Worm (Caenorhabditis elegans): Measurements from ENCODE around the gene T10B10.9.

Gene T10B10.9

ce11 chrX:15159362-15159761 lies 4.8 kb upstream of the T10B10.9 start:
- no peak for TF ChIP-seq aly-2 (tag; optimal IDR thresholded peaks at IDR 0.05)
- TF ChIP-seq nhr-23 (tag; optimal IDR thresholded peaks at IDR 0.05) = no peak
- TF ChIP-seq nhr-67 (tag; optimal IDR thresholded peaks at IDR 0.05) = no peak
- TF ChIP-seq snpc-4 (tag; optimal IDR thresholded peaks at IDR 0.05) = no peak
- no peak for TF ChIP-seq daf-12 (tag; optimal IDR thresholded peaks at IDR 0.05)
- TF ChIP-seq ama-1 (optimal IDR thresholded peaks at IDR 0.05) = no peak
- TF ChIP-seq nfya-1 (tag; optimal IDR thresholded peaks at IDR 0.05; ENCODE audit: insufficient read depth) = no peak
- no peak for TF ChIP-seq nhr-237 (tag; optimal IDR thresholded peaks at IDR 0.05)
- TF ChIP-seq ztf-4 (tag; optimal IDR thresholded peaks at IDR 0.05) = no peak
- no peak for TF ChIP-seq egl-5 (tag; optimal IDR thresholded peaks at IDR 0.05)
- TF ChIP-seq tbx-2 (tag; optimal IDR thresholded peaks at IDR 0.05) = no peak
- no peak for TF ChIP-seq lsy-12 (tag; optimal IDR thresholded peaks at IDR 0.05)
- TF ChIP-seq nhr-77 (tag; optimal IDR thresholded peaks at IDR 0.05) = no peak

DNA sequence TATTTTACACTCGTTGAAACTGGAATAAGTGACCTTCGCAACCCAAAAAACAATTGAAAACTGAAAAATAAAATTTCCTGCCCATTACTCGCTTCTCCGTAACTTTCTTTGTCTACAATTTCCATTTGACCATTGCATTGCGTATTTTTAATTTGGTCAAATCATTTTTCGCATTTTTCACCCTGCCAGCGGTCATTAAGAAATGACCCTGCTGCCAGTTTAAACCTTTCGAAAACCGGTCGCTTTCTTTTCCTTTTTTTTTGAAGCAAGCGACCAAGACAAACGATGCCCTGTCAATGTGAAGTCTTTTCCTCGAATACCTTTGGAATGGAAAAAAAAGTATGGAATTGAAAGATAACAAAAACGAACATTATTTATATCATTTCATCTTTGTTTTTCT lies 3.3 kb upstream of the T10B10.9 start:
- TF ChIP-seq egl-27 (tag; optimal IDR thresholded peaks at IDR 0.05) = no peak
- no peak for TF ChIP-seq ztf-4 (tag; optimal IDR thresholded peaks at IDR 0.05)
- peak; percentile 3 for TF ChIP-seq nhr-25 (tag; optimal IDR thresholded peaks at IDR 0.05)
- TF ChIP-seq fkh-2 (tag; optimal IDR thresholded peaks at IDR 0.05) = no peak

DNA sequence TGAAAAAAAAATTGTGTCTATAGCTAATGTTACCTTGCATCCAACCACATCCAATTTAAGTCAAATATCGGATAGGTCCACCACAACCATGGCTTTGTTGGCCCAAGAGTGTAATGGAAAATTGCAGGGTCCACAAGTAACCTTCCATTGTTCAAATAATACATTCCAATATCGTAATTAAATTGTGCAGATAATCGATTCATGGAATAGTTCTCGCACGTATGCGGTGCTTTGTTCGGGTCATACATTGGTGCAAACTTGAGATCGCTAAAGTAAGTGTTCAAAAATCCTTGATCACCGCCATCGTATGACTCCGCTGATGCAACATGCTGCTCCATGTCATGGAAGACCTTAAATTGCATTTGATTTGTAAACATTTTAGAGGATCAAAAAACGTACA lies 1.1 kb upstream of the T10B10.9 start:
- TF ChIP-seq mml-1 (tag; optimal IDR thresholded peaks at IDR 0.05) (no peak), lsy-12 (tag; optimal IDR thresholded peaks at IDR 0.05) (no peak), pqm-1 (tag; optimal IDR thresholded peaks at IDR 0.05) (no peak), nhr-43 (tag; optimal IDR thresholded peaks at IDR 0.05; ENCODE audit: poor library complexity, severe bottlenecking) (no peak), skn-1 (tag; optimal IDR thresholded peaks at IDR 0.05) (no peak), fkh-2 (tag; optimal IDR thresholded peaks at IDR 0.05) (no peak), snpc-4 (tag; optimal IDR thresholded peaks at IDR 0.05) (no peak), nhr-23 (tag; optimal IDR thresholded peaks at IDR 0.05) (no peak), ceh-16 (tag; optimal IDR thresholded peaks at IDR 0.05) (no peak), egl-27 (tag; optimal IDR thresholded peaks at IDR 0.05) (no peak), mdl-1 (tag; optimal IDR thresholded peaks at IDR 0.05) (no peak), elt-1 (tag; optimal IDR thresholded peaks at IDR 0.05) (no peak), ceh-82 (tag; optimal IDR thresholded peaks at IDR 0.05) (no peak), ama-1 (optimal IDR thresholded peaks at IDR 0.05) (no peak), daf-12 (tag; optimal IDR thresholded peaks at IDR 0.05) (no peak)

ce11 chrX:15166122-15166521 lies 1.9 kb downstream of the T10B10.9 start, which contains the start of gene T10B10.8:
Gene T10B10.8 (minus strand): TSS chrX:15166222.
- TF ChIP-seq pha-4 (tag; optimal IDR thresholded peaks at IDR 0.05) = peak; percentile 40
- TF ChIP-seq elt-2 (tag; optimal IDR thresholded peaks at IDR 0.05) = no peak

- TF ChIP-seq unc-39 (tag; optimal IDR thresholded peaks at IDR 0.05) (no peak), elt-2 (tag; optimal IDR thresholded peaks at IDR 0.05) (peak; percentile 75), pqm-1 (tag; optimal IDR thresholded peaks at IDR 0.05) (peak; percentile 82)
Observed at ce11 chrX:15167692-15168091, 3.5 kb downstream of the T10B10.9 start.

DNA sequence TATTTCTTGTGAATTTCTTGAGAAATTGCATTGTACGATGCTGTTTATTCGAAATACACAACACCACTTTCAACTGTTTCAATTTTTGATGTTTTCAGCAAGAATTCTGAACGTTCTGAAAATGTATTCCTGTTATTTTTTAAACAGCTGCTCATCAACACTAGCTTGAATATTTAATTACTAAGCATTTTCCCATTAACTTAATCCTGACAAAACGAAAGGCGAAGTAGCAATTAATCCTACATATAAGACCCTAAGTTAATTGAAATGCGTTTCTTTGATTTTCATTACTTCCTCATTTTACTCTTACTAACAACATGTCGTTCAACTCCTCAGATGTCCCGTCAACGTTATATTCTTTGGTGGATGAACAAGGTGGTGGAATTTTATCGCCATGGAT lies 4.2 kb downstream of the T10B10.9 start, which contains the start of gene ocr-3:
Gene ocr-3, plus strand, starts transcription at position 301 of the 400 bp plus-strand sequence.
- no peak for TF ChIP-seq eor-1 (tag; optimal IDR thresholded peaks at IDR 0.05)
- TF ChIP-seq unc-39 (tag; optimal IDR thresholded peaks at IDR 0.05) = no peak
- TF ChIP-seq ceh-9 (tag; optimal IDR thresholded peaks at IDR 0.05) = no peak
- no peak for TF ChIP-seq unc-62 (GFP tag; optimal IDR thresholded peaks at IDR 0.05)
- no peak for TF ChIP-seq nhr-28 (tag; optimal IDR thresholded peaks at IDR 0.05)

- TF ChIP-seq snpc-4 (tag; optimal IDR thresholded peaks at IDR 0.05) (peak; percentile 77), ama-1 (optimal IDR thresholded peaks at IDR 0.05) (no peak), lsy-12 (tag; optimal IDR thresholded peaks at IDR 0.05) (no peak)
Observed at ce11 chrX:15170958-15171357, 6.8 kb downstream of the T10B10.9 start.

All from whole organism, L3 larva.